Fruit fly (Drosophila melanogaster) whole organism, embryonic: Measurements from ENCODE around the gene CG16853.

Experiments used
- Abd-B ChIP-seq: fragments of 200-800 bp; sonication (Bioruptor generic); optimal IDR thresholded peaks from 2 replicates; lab custom pipeline; 2018; ENCODE audit warnings: missing biosample characterization, mild to moderate bottlenecking, missing genetic modification characterization, moderate library complexity
- C15 ChIP-seq: fragments of 200-800 bp; sonication (Bioruptor generic); IDR thresholded peaks from 3 replicates; pipeline ENCODE4 v1.3.6; 2022; ENCODE audit warnings: missing biosample characterization, missing genetic modification characterization
- CG11093 ChIP-seq: fragments of 200-800 bp; sonication (Bioruptor generic); IDR thresholded peaks from 3 replicates; pipeline ENCODE4 v1.3.6; 2022; ENCODE audit warnings: missing biosample characterization, missing genetic modification characterization
- CG11456 ChIP-seq: fragments of 200-800 bp; sonication (Bioruptor generic); IDR thresholded peaks from 3 replicates; pipeline ENCODE4 v1.3.6; 2022; ENCODE audit warnings: missing biosample characterization, missing genetic modification characterization
- CG12155 ChIP-seq: fragments of 200-800 bp; sonication (Bioruptor generic); optimal IDR thresholded peaks from 3 replicates; lab custom pipeline; 2016; ENCODE audit warnings: missing biosample characterization, missing genetic modification characterization
- CG12299 ChIP-seq: fragments of 200-800 bp; sonication (Bioruptor generic); optimal IDR thresholded peaks from 2 replicates; lab custom pipeline; 2018; ENCODE audit warnings: missing biosample characterization, mild to moderate bottlenecking, missing genetic modification characterization
- CG1233 ChIP-seq: fragments of 200-800 bp; sonication (Bioruptor generic); optimal IDR thresholded peaks from 4 replicates; lab custom pipeline; 2018; ENCODE audit warnings: missing biosample characterization, mild to moderate bottlenecking, missing genetic modification characterization
- CG15514 ChIP-seq: fragments of 200-800 bp; sonication (Bioruptor generic); optimal IDR thresholded peaks from 3 replicates; lab custom pipeline; 2017; ENCODE audit warnings: missing biosample characterization, missing genetic modification characterization, mild to moderate bottlenecking, moderate library complexity, missing genetic modification reagents
- CG16863 ChIP-seq: fragments of 200-800 bp; sonication (Bioruptor generic); optimal IDR thresholded peaks from 3 replicates; lab custom pipeline; 2016; ENCODE audit warnings: missing biosample characterization, missing genetic modification characterization
- CG17359 ChIP-seq: fragments of 200-800 bp; sonication (Bioruptor generic); optimal IDR thresholded peaks from 3 replicates; lab custom pipeline; 2018; ENCODE audit warnings: missing biosample characterization, mild to moderate bottlenecking, missing genetic modification characterization, moderate library complexity
- CG2129 ChIP-seq: fragments of 200-800 bp; sonication (Bioruptor generic); IDR thresholded peaks from 2 replicates; pipeline ENCODE4 v1.3.6; 2022; ENCODE audit warnings: missing biosample characterization, missing genetic modification characterization; ENCODE audit not compliant: partially characterized antibody
- CG2199 ChIP-seq: fragments of 200-800 bp; sonication (Bioruptor generic); IDR thresholded peaks from 3 replicates; pipeline ENCODE4 v1.3.6; 2022; ENCODE audit warnings: missing biosample characterization, missing genetic modification characterization
- CG30403 ChIP-seq: fragments of 200-800 bp; sonication (Bioruptor generic); optimal IDR thresholded peaks from 3 replicates; lab custom pipeline; 2016; ENCODE audit warnings: missing biosample characterization, missing genetic modification characterization
- CG31224 ChIP-seq: fragments of 200-800 bp; sonication (Bioruptor generic); IDR thresholded peaks from 2 replicates; pipeline ENCODE4 v1.3.6; 2022; ENCODE audit warnings: missing biosample characterization, missing genetic modification characterization
- CG31388 ChIP-seq: fragments of 200-800 bp; sonication (Bioruptor generic); optimal IDR thresholded peaks from 2 replicates; lab custom pipeline; 2016; ENCODE audit warnings: missing biosample characterization, missing genetic modification characterization
- CG4424 ChIP-seq: fragments of 200-800 bp; sonication (Bioruptor generic); optimal IDR thresholded peaks from 3 replicates; lab custom pipeline; 2016; ENCODE audit warnings: missing biosample characterization, missing genetic modification characterization
- CG4820 ChIP-seq: fragments of 200-800 bp; sonication (Bioruptor generic); optimal IDR thresholded peaks from 3 replicates; lab custom pipeline; 2016; ENCODE audit warnings: missing biosample characterization, missing genetic modification characterization
- CG5180 ChIP-seq: fragments of 200-800 bp; sonication (Bioruptor generic); optimal IDR thresholded peaks from 3 replicates; lab custom pipeline; 2017; ENCODE audit warnings: missing biosample characterization, missing genetic modification characterization, mild to moderate bottlenecking, moderate library complexity, missing genetic modification reagents
- CG6254 ChIP-seq: fragments of 200-800 bp; sonication (Bioruptor generic); optimal IDR thresholded peaks from 3 replicates; lab custom pipeline; 2017; ENCODE audit warnings: mild to moderate bottlenecking, missing biosample characterization, missing genetic modification reagents, missing genetic modification characterization
- CG7786 ChIP-seq: fragments of 200-800 bp; sonication (Bioruptor generic); optimal IDR thresholded peaks from 2 replicates; lab custom pipeline; 2016; ENCODE audit warnings: missing biosample characterization, missing genetic modification characterization
- CG7987 ChIP-seq: fragments of 200-800 bp; sonication (Bioruptor generic); optimal IDR thresholded peaks from 2 replicates; lab custom pipeline; 2018; ENCODE audit warnings: missing biosample characterization, mild to moderate bottlenecking, missing genetic modification characterization, moderate library complexity
- CkIIα-i1 ChIP-seq: fragments of 200-800 bp; sonication (Bioruptor generic); IDR thresholded peaks from 2 replicates; pipeline ENCODE4 v1.3.6; 2022; ENCODE audit warnings: missing biosample characterization, missing genetic modification characterization
- CoRest ChIP-seq: fragments of 200-800 bp; sonication (Bioruptor generic); optimal IDR thresholded peaks from 3 replicates; lab custom pipeline; 2018; ENCODE audit warnings: missing biosample characterization, mild to moderate bottlenecking, missing genetic modification characterization, moderate library complexity
- Dfd ChIP-seq, 2 experiments: fragments of >200 bp; optimal IDR thresholded peaks; 2 replicates each; lab custom pipeline; 2017; ENCODE audit warnings: missing biosample characterization in 2 of 2, missing genetic modification characterization in 2 of 2
- Dip3 ChIP-seq: fragments of 200-800 bp; sonication (Bioruptor generic); optimal IDR thresholded peaks from 3 replicates; lab custom pipeline; 2016; ENCODE audit warnings: missing biosample characterization, missing genetic modification characterization
- Ets65A ChIP-seq: fragments of 200-800 bp; sonication (Bioruptor generic); peaks from one replicate; lab custom pipeline; 2016; ENCODE audit warnings: missing biosample characterization, missing genetic modification characterization
- HLH54F ChIP-seq: fragments of 200-800 bp; sonication (Bioruptor generic); optimal IDR thresholded peaks from 3 replicates; lab custom pipeline; 2016; ENCODE audit warnings: missing biosample characterization, missing genetic modification characterization
- Max ChIP-seq: fragments of 200-800 bp; sonication (Bioruptor generic); optimal IDR thresholded peaks from 2 replicates; lab custom pipeline; 2016; ENCODE audit warnings: missing biosample characterization, mild to moderate bottlenecking, missing genetic modification characterization
- Med ChIP-seq: fragments of 200-800 bp; sonication (Bioruptor generic); peaks from one replicate; lab custom pipeline; 2016; ENCODE audit warnings: missing biosample characterization, missing genetic modification characterization, mild to moderate bottlenecking, inconsistent platforms, moderate library complexity
- Myb ChIP-seq: fragments of 200-800 bp; sonication (Bioruptor generic); optimal IDR thresholded peaks from 2 replicates; lab custom pipeline; 2016; ENCODE audit warnings: missing biosample characterization, missing genetic modification characterization
- NFAT ChIP-seq: fragments of 200-800 bp; sonication (Bioruptor generic); IDR thresholded peaks from 2 replicates; pipeline ENCODE4 v1.3.6; 2022; ENCODE audit warnings: missing biosample characterization, missing genetic modification characterization
- Optix ChIP-seq: fragments of 200-800 bp; sonication (Bioruptor generic); IDR thresholded peaks from 3 replicates; pipeline ENCODE4 v1.3.6; 2022; ENCODE audit warnings: missing biosample characterization, missing genetic modification characterization
- PHDP ChIP-seq: fragments of 200-800 bp; sonication (Bioruptor generic); optimal IDR thresholded peaks from 3 replicates; lab custom pipeline; 2018; ENCODE audit warnings: missing biosample characterization, mild to moderate bottlenecking, missing genetic modification characterization, moderate library complexity
- Rx ChIP-seq: fragments of 200-800 bp; sonication (Bioruptor generic); IDR thresholded peaks from 2 replicates; pipeline ENCODE4 v1.3.6; 2022; ENCODE audit warnings: missing biosample characterization, missing genetic modification characterization
- Tbp ChIP-seq: fragments of >200 bp; optimal IDR thresholded peaks from 2 replicates; lab custom pipeline; 2018; ENCODE audit warnings: missing biosample characterization, missing genetic modification characterization
- cwo ChIP-seq: fragments of 200-800 bp; sonication (Bioruptor generic); optimal IDR thresholded peaks from 3 replicates; lab custom pipeline; 2017; ENCODE audit warnings: missing biosample characterization, missing genetic modification characterization, mild to moderate bottlenecking, moderate library complexity, missing genetic modification reagents
- dmrt11E ChIP-seq: fragments of 200-800 bp; sonication (Bioruptor generic); optimal IDR thresholded peaks from 3 replicates; lab custom pipeline; 2018; ENCODE audit warnings: missing biosample characterization, mild to moderate bottlenecking, missing genetic modification characterization, moderate library complexity
- exex ChIP-seq: fragments of 200-800 bp; sonication (Bioruptor generic); optimal IDR thresholded peaks from 4 replicates; lab custom pipeline; 2018; ENCODE audit warnings: missing biosample characterization, mild to moderate bottlenecking, missing genetic modification characterization, moderate library complexity
- gro ChIP-seq: fragments of 200-800 bp; sonication (Bioruptor generic); optimal IDR thresholded peaks from 2 replicates; lab custom pipeline; 2016; ENCODE audit warnings: missing biosample characterization, missing genetic modification characterization
- inv ChIP-seq: fragments of 200-800 bp; sonication (Bioruptor generic); IDR thresholded peaks from 2 replicates; pipeline ENCODE4 v1.3.6; 2022; ENCODE audit warnings: missing biosample characterization, missing genetic modification characterization; ENCODE audit not compliant: partially characterized antibody
- jigr1 ChIP-seq: fragments of 200-800 bp; sonication (Bioruptor generic); IDR thresholded peaks from 3 replicates; pipeline ENCODE4 v1.3.6; 2022; ENCODE audit warnings: missing biosample characterization, missing genetic modification characterization
- mld ChIP-seq: fragments of 200-800 bp; sonication (Bioruptor generic); IDR thresholded peaks from 3 replicates; pipeline ENCODE4 v1.3.6; 2022; ENCODE audit warnings: missing biosample characterization, missing genetic modification characterization; ENCODE audit not compliant: partially characterized antibody
- odd ChIP-seq: fragments of 200-800 bp; sonication (Bioruptor generic); optimal IDR thresholded peaks from 2 replicates; lab custom pipeline; 2017; ENCODE audit warnings: missing biosample characterization, mild to moderate bottlenecking, missing genetic modification characterization
- sc ChIP-seq, 3 experiments: fragments of >200 bp in 2 of 3; fragments of 200-800 bp in 1 of 3; sonication (Bioruptor generic) in 1 of 3; optimal IDR thresholded peaks; 2 replicates in 2 of 3; 3 replicates in 1 of 3; lab custom pipeline; 2017; ENCODE audit warnings: mild to moderate bottlenecking in 1 of 3, missing biosample characterization in 1 of 3, missing genetic modification characterization in 1 of 3, missing genetic modification reagents in 1 of 3
- tin ChIP-seq: fragments of 200-800 bp; sonication (Bioruptor generic); optimal IDR thresholded peaks from 3 replicates; lab custom pipeline; 2016; ENCODE audit warnings: missing biosample characterization, missing genetic modification characterization
- twi ChIP-seq: fragments of 200-800 bp; optimal IDR thresholded peaks from 2 replicates; lab custom pipeline; 2019; ENCODE audit warnings: missing biosample characterization, mild to moderate bottlenecking, missing genetic modification characterization, moderate library complexity
- wor ChIP-seq: fragments of 200-800 bp; sonication (Bioruptor generic); IDR thresholded peaks from 2 replicates; pipeline ENCODE4 v1.3.6; 2022; ENCODE audit warnings: missing biosample characterization, missing genetic modification characterization
- z ChIP-seq: fragments of 200-800 bp; sonication (Bioruptor generic); IDR thresholded peaks from 3 replicates; pipeline ENCODE4 v1.3.6; 2022; ENCODE audit warnings: missing biosample characterization, missing genetic modification characterization

CG16853 gene

DNA sequence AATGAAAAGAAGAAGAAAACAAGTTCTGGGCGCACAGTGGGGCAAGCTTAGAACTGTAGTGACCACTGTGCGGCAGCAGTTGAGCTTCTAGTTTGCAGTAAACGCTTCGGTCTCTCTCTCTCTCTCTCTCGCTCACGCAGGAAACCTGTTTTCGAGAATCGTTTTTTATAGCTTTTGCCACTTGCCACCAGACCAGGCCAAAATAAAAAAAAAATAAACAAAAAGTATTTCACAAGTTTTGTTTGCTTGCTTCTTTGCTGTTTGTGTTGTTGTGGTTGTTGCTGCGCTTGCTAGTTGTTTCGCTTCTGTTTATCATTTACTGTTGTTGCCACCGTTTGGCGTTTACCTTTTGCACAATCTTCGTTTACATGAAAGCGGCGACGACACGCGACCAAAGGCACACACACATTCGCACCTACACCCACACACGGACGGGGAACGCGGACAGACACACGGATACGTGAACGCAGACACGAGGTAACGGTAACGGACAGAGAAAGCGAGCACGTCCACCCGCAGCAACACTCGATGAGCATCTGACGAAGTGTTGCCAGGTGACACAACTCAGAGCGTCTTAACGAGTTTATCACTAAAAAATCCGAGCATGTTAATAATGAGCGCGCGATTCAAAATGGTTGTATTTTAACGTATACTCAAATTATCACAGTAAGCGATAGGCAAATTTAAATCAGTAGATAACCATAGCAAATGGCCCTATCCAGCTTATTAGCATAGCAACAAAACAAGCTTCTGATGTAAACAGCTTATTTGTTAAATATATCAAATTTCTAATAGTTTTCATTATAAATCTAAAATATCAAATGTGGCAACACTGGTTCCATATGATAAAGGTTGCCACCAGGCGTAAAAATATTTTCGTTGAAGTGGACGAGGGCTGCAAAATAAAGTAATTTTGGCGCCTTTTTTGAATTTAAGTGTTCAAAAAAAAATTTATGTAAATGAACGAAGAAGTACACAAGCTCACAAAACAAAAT lies 7.0 kb downstream of the CG16853 start, which contains the start of gene B4 (continued):
- peak; percentile 91 for TF ChIP-seq cwo (GFP tag; lab: Kevin White, UChicago)
- no peak for TF ChIP-seq CG12155 (GFP tag; lab: Kevin White, UChicago)
- TF ChIP-seq CG15514 (GFP tag; lab: Kevin White, UChicago): peak; percentile 57
- no peak for TF ChIP-seq CG12299 (tag; lab: Kevin White, UChicago)
- TF ChIP-seq tin (GFP tag; lab: Kevin White, UChicago): no peak
- TF ChIP-seq CG16863 (GFP tag; lab: Kevin White, UChicago): no peak
- TF ChIP-seq mld (GFP tag; lab: Robert Waterston, UW): no peak
- TF ChIP-seq Dfd (GFP tag; optimal IDR thresholded peaks at IDR 0.05; lab: Kevin White, UChicago): no peak
- TF ChIP-seq CG2129 (GFP tag; lab: Robert Waterston, UW): no peak
- no peak for TF ChIP-seq CG4424 (GFP tag; lab: Kevin White, UChicago)
- TF ChIP-seq HLH54F (GFP tag; lab: Kevin White, UChicago): peak; percentile 13
- no peak for TF ChIP-seq CG4820 (GFP tag; lab: Kevin White, UChicago)
- TF ChIP-seq NFAT: peak; percentile 74; the same call in 1 of the 2 replicates
- peak; percentile 27 for TF ChIP-seq Max (GFP tag; lab: Kevin White, UChicago)
- no peak for TF ChIP-seq z (GFP tag; lab: Robert Waterston, UW)
- peak; percentile 81 for TF ChIP-seq CG7987 (GFP tag; lab: Kevin White, UChicago)
- TF ChIP-seq CG7786 (GFP tag; lab: Kevin White, UChicago): no peak
- no peak for TF ChIP-seq dmrt11E (tag; lab: Kevin White, UChicago)
- TF ChIP-seq CG31224: peak; percentile 46; the same call in 1 of the 2 replicates
- no peak for TF ChIP-seq sc (optimal IDR thresholded peaks at IDR 0.05; lab: Kevin White, UChicago)
- no peak for TF ChIP-seq sc (GFP tag; optimal IDR thresholded peaks at IDR 0.05; lab: Kevin White, UChicago)
- peak; percentile 95 for TF ChIP-seq Med (GFP tag; lab: Kevin White, UChicago)
- TF ChIP-seq Dip3: no peak
- peak; percentile 16 for TF ChIP-seq CG1233
- no peak for TF ChIP-seq CG11456 (GFP tag; lab: Robert Waterston, UW)
- no peak for TF ChIP-seq Rx (GFP tag; lab: Robert Waterston, UW)
- TF ChIP-seq CG30403 (GFP tag; lab: Kevin White, UChicago): no peak
- TF ChIP-seq CG11093 (GFP tag; lab: Robert Waterston, UW): no peak
- TF ChIP-seq C15 (GFP tag; lab: Robert Waterston, UW): no peak
- no peak for TF ChIP-seq Tbp
- no peak for TF ChIP-seq CG6254 (GFP tag; lab: Kevin White, UChicago)
- TF ChIP-seq jigr1 (GFP tag; lab: Robert Waterston, UW): no peak
- TF ChIP-seq PHDP: no peak
- TF ChIP-seq gro (GFP tag; lab: Kevin White, UChicago): peak; percentile 93
- no peak for TF ChIP-seq CoRest (tag; lab: Kevin White, UChicago)
- TF ChIP-seq CG5180 (GFP tag; lab: Kevin White, UChicago): peak; percentile 68
- peak; percentile 4 for TF ChIP-seq exex
- peak; percentile 24 for TF ChIP-seq Ets65A
- TF ChIP-seq wor (GFP tag; lab: Robert Waterston, UW): no peak
- no peak for TF ChIP-seq CG31388
- TF ChIP-seq odd (GFP tag; lab: Kevin White, UChicago): peak; percentile 67
- TF ChIP-seq inv (GFP tag; lab: Robert Waterston, UW): peak; percentile 26; the same call in 1 of the 2 replicates
- no peak for TF ChIP-seq Optix
- TF ChIP-seq Myb: peak; percentile 37
- peak; percentile 72; the same call in 2 of the 3 replicates for TF ChIP-seq CG2199 (GFP tag; lab: Robert Waterston, UW)
- TF ChIP-seq twi (tag; lab: Kevin White, UChicago): no peak
- TF ChIP-seq CG17359 (tag; lab: Kevin White, UChicago): peak; percentile 40
- no peak for TF ChIP-seq Abd-B (GFP tag; lab: Kevin White, UChicago)
- TF ChIP-seq CkIIα-i1 (GFP tag; lab: Robert Waterston, UW): no peak
